Worm (Caenorhabditis elegans): Measurements from ENCODE around the gene C01G12.7.

- TF ChIP-seq hmbx-1 (tag; optimal IDR thresholded peaks at IDR 0.05) (no peak), ama-1 (optimal IDR thresholded peaks at IDR 0.05) (no peak), tra-4 (tag; optimal IDR thresholded peaks at IDR 0.05) (no peak), ceh-36 (tag; optimal IDR thresholded peaks at IDR 0.05) (no peak), scrt-1 (GFP tag; IDR thresholded peaks at IDR 0.05) (no peak), tbx-37 (GFP tag; conservative IDR thresholded peaks at IDR 0.05) (no peak), flt-1 (GFP tag; IDR thresholded peaks at IDR 0.05) (no peak)
Observed at ce11 chrII:14606172-14606571, 14.5 kb upstream of the C01G12.7 start, which contains the start of gene arl-3.

All from whole organism, early embryonic.